Fruit fly (Drosophila melanogaster): ENCODE measurements around the gene Adh.

Gene Adh

DNA sequence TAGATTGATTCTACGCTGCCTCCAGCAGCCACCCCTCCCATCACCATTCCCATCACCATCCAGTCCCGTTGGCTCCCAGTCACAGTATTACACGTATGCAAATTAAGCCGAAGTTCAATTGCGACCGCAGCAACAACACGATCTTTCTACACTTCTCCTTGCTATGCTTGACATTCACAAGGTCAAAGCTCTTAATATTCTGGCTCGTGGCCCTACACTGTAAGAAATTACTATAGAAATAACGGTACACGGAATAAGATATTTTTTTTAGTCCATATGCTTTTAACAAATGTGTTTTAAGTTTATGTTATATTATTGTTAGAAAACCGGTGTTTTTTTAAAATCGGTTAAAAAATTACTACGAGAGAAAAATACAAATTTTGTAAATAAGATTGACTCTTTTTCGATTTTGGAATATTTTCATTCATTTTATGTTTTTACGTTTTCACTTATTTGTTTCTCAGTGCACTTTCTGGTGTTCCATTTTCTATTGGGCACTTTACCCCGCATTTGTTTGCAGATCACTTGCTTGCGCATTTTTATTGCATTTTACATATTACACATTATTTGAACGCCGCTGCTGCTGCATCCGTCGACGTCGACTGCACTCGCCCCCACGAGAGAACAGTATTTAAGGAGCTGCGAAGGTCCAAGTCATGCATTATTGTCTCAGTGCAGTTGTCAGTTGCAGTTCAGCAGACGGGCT, at the start of gene Adh, which contains the start of gene Adhr:
Gene Adh (plus strand): TSS at position 656 of the 706 bp plus-strand sequence.
Gene Adhr (plus strand): TSS at position 656 of the 706 bp plus-strand sequence.
- no peak for TF ChIP-seq insv (optimal IDR thresholded peaks at IDR 0.05)
- no peak for TF ChIP-seq ttk (optimal IDR thresholded peaks at IDR 0.05)
- no peak for TF ChIP-seq h (optimal IDR thresholded peaks at IDR 0.05)
- no peak for TF ChIP-seq Sin3A (optimal IDR thresholded peaks at IDR 0.05)
- TF ChIP-seq Myc (optimal IDR thresholded peaks at IDR 0.05), result no peak
- TF ChIP-seq psq (optimal IDR thresholded peaks at IDR 0.05), result no peak

dm6 chr2L:14568507-14569104, 46.7 kb upstream of the Adh start:
- TF ChIP-seq h (optimal IDR thresholded peaks at IDR 0.05) (no peak), Sin3A (optimal IDR thresholded peaks at IDR 0.05) (no peak), psq (optimal IDR thresholded peaks at IDR 0.05) (no peak), ttk (optimal IDR thresholded peaks at IDR 0.05) (no peak), Myc (optimal IDR thresholded peaks at IDR 0.05) (no peak), insv (optimal IDR thresholded peaks at IDR 0.05) (no peak)

DNA sequence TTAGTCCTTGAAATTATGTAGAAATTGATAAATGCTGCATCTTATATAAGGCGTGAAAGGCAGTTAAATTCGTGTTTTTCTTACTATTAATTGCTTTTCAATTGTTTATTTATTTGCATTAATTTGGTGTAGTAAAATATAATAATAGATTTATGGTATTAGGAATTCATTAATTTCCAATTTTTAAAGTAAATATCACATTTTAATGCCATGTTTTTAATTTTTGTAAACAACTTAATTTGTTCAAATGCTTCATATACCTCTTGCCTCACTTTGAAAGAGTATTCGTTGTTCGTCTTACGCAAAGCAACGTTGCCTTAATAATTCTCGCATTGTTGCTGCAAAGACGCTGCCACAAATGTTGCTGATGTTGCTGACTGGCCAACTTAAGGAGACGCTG, 46.1 kb upstream of the Adh start:
- TF ChIP-seq Myc (optimal IDR thresholded peaks at IDR 0.05) (no peak), insv (optimal IDR thresholded peaks at IDR 0.05) (no peak), h (optimal IDR thresholded peaks at IDR 0.05) (no peak), psq (optimal IDR thresholded peaks at IDR 0.05) (no peak), Sin3A (optimal IDR thresholded peaks at IDR 0.05) (no peak), ttk (optimal IDR thresholded peaks at IDR 0.05) (no peak)

DNA sequence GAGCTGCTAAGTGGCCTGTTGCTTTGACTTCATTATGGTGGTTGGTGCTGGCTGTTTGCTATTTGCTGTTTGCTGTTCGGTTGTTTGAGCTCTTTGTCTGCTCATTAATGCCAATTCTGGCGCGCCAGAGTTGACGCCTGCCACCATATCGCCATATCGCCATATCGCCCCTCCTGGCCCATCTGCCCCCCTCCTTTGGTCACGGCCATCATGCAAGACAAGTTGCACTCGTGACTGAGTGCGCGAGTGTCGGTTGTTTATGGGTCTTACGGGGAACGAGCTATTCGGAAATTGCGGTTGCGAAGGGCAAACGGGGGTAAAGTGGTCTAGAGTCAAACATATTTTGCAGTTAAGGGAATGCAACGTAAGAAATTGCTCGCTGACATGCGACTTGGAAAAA, 45.2 kb upstream of the Adh start:
- no peak for TF ChIP-seq ttk (optimal IDR thresholded peaks at IDR 0.05)
- TF ChIP-seq h (optimal IDR thresholded peaks at IDR 0.05), result no peak
- no peak for TF ChIP-seq insv (optimal IDR thresholded peaks at IDR 0.05)
- no peak for TF ChIP-seq psq (optimal IDR thresholded peaks at IDR 0.05)
- TF ChIP-seq Sin3A (optimal IDR thresholded peaks at IDR 0.05), result no peak
- TF ChIP-seq Myc (optimal IDR thresholded peaks at IDR 0.05), result no peak

DNA sequence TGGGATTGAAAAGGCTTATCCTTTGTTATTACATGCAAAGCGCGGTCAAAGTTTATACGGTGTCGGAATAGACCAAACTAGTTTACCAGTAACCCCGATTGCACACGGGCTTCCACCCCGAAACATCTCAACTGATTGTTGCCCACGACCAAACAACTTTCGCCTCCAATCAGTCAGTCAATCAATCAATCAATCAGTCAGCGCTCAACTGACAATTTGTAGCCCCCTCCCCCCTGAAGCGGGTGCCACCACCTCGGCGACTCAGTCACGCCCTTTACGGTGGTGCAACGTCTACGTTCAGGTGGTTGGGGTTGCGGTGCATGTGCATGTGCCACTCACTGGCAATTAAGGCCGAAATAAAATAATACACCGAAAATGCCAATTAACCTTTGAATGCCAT, 44.5 kb upstream of the Adh start:
- TF ChIP-seq Myc (optimal IDR thresholded peaks at IDR 0.05) (no peak), h (optimal IDR thresholded peaks at IDR 0.05) (no peak), insv (optimal IDR thresholded peaks at IDR 0.05) (no peak), Sin3A (optimal IDR thresholded peaks at IDR 0.05) (no peak), psq (optimal IDR thresholded peaks at IDR 0.05) (no peak), ttk (optimal IDR thresholded peaks at IDR 0.05) (no peak)

DNA sequence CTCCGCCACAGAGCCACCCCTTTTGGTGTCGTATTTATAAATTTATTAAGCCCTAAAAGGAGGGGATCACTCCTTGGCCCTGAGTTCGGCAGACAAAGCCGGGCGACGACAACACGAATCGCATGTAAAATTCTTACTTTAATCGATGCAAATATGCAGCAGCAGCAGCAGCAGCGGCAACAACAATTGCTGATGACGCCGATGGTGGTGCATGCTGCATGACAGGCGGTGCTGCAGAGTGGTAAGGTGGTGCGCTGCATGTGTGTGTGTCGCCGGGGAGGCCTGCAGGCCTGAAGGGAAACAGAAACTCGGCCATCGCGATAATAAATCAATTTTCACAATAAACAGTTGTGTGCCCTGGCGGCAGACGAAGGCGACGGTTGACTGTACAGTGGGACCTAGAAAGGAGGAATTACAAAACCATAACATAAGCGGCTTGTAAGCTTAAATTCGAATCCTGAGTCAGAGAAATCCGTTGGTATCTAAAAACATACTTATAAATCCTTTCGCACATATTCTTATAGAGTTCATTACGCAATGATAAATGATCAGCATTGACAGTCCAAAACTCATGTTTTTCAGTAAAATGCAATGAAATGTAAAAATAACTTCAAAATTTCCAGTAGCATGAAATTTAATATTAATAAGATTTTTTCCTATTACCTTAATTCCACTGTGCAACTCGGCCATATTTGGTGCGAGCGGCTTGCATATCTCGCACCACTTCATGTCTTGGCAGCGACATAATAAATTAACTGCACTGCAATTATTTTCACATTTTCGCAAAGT, 43.5 kb upstream of the Adh start:
- TF ChIP-seq Myc (optimal IDR thresholded peaks at IDR 0.05) (no peak), insv (optimal IDR thresholded peaks at IDR 0.05) (no peak), h (optimal IDR thresholded peaks at IDR 0.05) (no peak), ttk (optimal IDR thresholded peaks at IDR 0.05) (no peak), Sin3A (optimal IDR thresholded peaks at IDR 0.05) (no peak), psq (optimal IDR thresholded peaks at IDR 0.05) (no peak)

dm6 chr2L:14573216-14573909, 42.0 kb upstream of the Adh start:
- no peak for TF ChIP-seq Sin3A (optimal IDR thresholded peaks at IDR 0.05)

DNA sequence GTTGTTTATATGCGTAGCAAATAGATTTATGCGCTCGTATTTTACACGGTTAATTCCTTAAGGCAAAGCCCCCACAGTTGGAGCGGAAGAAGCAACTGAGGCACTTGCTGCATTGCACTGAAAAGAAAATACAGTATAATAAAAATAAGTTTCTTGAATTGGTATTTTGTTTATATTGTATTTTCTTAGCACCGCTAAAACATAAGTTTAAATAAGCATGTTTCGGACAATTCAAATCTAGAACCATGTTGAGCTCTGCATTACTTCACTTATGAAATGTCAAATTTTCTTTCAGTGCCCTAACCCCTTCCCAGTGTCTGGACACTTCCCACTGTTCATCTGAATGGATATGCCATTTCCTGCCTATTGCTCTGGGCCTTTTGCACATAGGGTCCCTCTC, 40.5 kb upstream of the Adh start:
- TF ChIP-seq h (optimal IDR thresholded peaks at IDR 0.05), result no peak
- TF ChIP-seq insv (optimal IDR thresholded peaks at IDR 0.05), result no peak
- no peak for TF ChIP-seq ttk (optimal IDR thresholded peaks at IDR 0.05)
- no peak for TF ChIP-seq Sin3A (optimal IDR thresholded peaks at IDR 0.05)
- TF ChIP-seq Myc (optimal IDR thresholded peaks at IDR 0.05), result no peak
- no peak for TF ChIP-seq psq (optimal IDR thresholded peaks at IDR 0.05)

- TF ChIP-seq Sin3A (optimal IDR thresholded peaks at IDR 0.05), result no peak
- TF ChIP-seq insv (optimal IDR thresholded peaks at IDR 0.05), result no peak
- no peak for TF ChIP-seq ttk (optimal IDR thresholded peaks at IDR 0.05)
- no peak for TF ChIP-seq psq (optimal IDR thresholded peaks at IDR 0.05)
- TF ChIP-seq h (optimal IDR thresholded peaks at IDR 0.05), result no peak
- TF ChIP-seq Myc (optimal IDR thresholded peaks at IDR 0.05), result no peak
These were observed 38.2 kb upstream of the Adh start for dm6 chr2L:14577167-14577566.

- no peak for TF ChIP-seq h (optimal IDR thresholded peaks at IDR 0.05)
- TF ChIP-seq insv (optimal IDR thresholded peaks at IDR 0.05), result no peak
- no peak for TF ChIP-seq psq (optimal IDR thresholded peaks at IDR 0.05)
- no peak for TF ChIP-seq Sin3A (optimal IDR thresholded peaks at IDR 0.05)
- no peak for TF ChIP-seq ttk (optimal IDR thresholded peaks at IDR 0.05)
- TF ChIP-seq Myc (optimal IDR thresholded peaks at IDR 0.05), result no peak
These were observed 35.9 kb upstream of the Adh start for dm6 chr2L:14579449-14579848.

DNA sequence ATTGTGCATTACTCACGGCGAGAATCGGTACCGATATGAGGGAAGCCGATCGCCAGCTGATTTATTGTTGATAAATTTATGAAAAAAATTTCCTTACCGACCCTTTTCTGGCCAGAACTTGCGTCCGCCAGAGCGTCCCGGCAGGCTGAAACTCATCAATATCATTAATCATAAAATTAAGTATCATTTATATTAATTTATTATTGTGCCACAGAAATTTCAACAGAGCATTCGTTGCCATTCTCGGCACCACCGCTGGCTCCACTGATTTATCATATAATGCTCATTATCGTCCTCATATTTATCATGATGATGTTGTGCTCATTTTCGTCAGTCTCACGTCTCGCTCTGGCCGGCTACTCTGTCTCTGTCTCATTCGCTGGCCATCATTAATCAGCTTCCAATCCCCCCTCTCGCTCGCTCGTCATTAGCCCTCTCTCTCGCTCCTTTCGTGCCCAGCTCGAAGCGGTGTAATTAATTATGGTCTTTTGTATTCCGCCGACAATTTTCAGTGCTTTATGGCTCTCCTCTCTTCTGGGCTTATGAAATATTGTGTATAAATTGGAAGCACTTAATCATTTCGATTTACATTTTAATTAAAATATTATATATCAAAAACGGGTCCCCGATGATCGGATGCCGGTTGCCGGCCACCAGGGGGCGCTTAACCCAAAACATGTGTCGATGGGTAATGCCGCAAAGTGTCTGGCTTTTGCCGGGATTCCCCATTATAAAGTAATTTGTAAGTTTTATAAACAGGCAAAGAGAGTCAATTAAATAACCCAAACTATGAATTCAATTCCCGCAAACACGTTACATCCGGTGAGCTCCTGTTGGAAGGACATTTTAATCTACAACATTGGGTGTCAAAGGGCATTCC, 34.4 kb upstream of the Adh start:
- TF ChIP-seq Sin3A (optimal IDR thresholded peaks at IDR 0.05) (no peak), psq (optimal IDR thresholded peaks at IDR 0.05) (no peak)
